Worm (Caenorhabditis elegans) whole organism, L1 larva: Measurements from ENCODE around the gene C27B7.2.
A peak's percentile ranks its signal among the peaks of the same experiment; 100 is the strongest.

Experiments
- C04F5.9 ChIP-seq: sonication (generic microtip); optimal IDR thresholded peaks from 2 replicates; lab custom pipeline; 2016; ENCODE audit warnings: missing genetic modification characterization, missing compliant biosample characterization
- C16A3.4 ChIP-seq: fragments of 150-350 bp; optimal IDR thresholded peaks from 2 replicates; lab custom pipeline; 2014; ENCODE audit warnings: missing biosample characterization, missing genetic modification characterization
- Y116A8C.19 ChIP-seq: sonication (generic microtip); optimal IDR thresholded peaks from 2 replicates; lab custom pipeline; 2016; ENCODE audit warnings: missing compliant biosample characterization, missing genetic modification characterization, borderline replicate concordance
- aha-1 ChIP-seq: fragments of 150-350 bp; optimal IDR thresholded peaks from 2 replicates; lab custom pipeline; 2014; ENCODE audit warnings: missing biosample characterization, missing genetic modification characterization
- alr-1 ChIP-seq: fragments of 200-800 bp; sonication (Bioruptor generic); optimal IDR thresholded peaks from 2 replicates; lab custom pipeline; 2018; ENCODE audit warnings: borderline replicate concordance, mild to moderate bottlenecking, missing genetic modification characterization, missing compliant biosample characterization
- ama-1 ChIP-seq: fragments of 150-350 bp; optimal IDR thresholded peaks from 2 replicates; lab custom pipeline; 2014
- blmp-1 ChIP-seq: fragments of 150-350 bp; optimal IDR thresholded peaks from 2 replicates; lab custom pipeline; 2014; ENCODE audit warnings: missing biosample characterization, missing genetic modification characterization
- ceh-8 ChIP-seq: fragments of 200-800 bp; sonication (Bioruptor generic); optimal IDR thresholded peaks from 2 replicates; lab custom pipeline; 2018; ENCODE audit warnings: mild to moderate bottlenecking, missing genetic modification characterization, moderate library complexity, missing compliant biosample characterization
- ceh-82 ChIP-seq, 3 experiments: fragments of 150-350 bp in 1 of 3; sonication (generic microtip) in 2 of 3; optimal IDR thresholded peaks; 2 replicates each; lab custom pipeline; 2014 to 2017; ENCODE audit warnings: missing biosample characterization in 3 of 3, missing genetic modification characterization in 3 of 3
- ces-1 ChIP-seq: fragments of 150-350 bp; optimal IDR thresholded peaks from 2 replicates; lab custom pipeline; 2014; ENCODE audit warnings: missing biosample characterization, missing genetic modification reagents, missing genetic modification characterization
- dpl-1 ChIP-seq, 3 experiments: fragments of 150-350 bp in 2 of 3; sonication (generic microtip) in 1 of 3; optimal IDR thresholded peaks; 2 replicates each; lab custom pipeline; 2014 to 2017; ENCODE audit warnings: missing biosample characterization in 3 of 3, missing genetic modification characterization in 3 of 3, missing genetic modification reagents in 3 of 3
- efl-1 ChIP-seq, 4 experiments: fragments of 150-350 bp; optimal IDR thresholded peaks in 3 of 4; peaks in 1 of 4; 1 replicate in 1 of 4; 2 replicates in 3 of 4; lab custom pipeline; 2014; ENCODE audit warnings: missing biosample characterization in 2 of 4, missing genetic modification characterization in 2 of 4, missing genetic modification reagents in 2 of 4
- egl-27 ChIP-seq, 2 experiments: fragments of 150-350 bp in 1 of 2; sonication (generic microtip); optimal IDR thresholded peaks; 3 replicates each; lab custom pipeline; 2017 to 2018; ENCODE audit warnings: missing biosample characterization in 2 of 2, missing genetic modification characterization in 2 of 2, missing genetic modification reagents in 2 of 2
- elt-2 ChIP-seq: sonication (generic microtip); optimal IDR thresholded peaks from 2 replicates; lab custom pipeline; 2016; ENCODE audit warnings: missing genetic modification characterization, mild to moderate bottlenecking, inconsistent platforms, missing compliant biosample characterization, missing genetic modification reagents
- elt-3 ChIP-seq, 6 experiments: fragments of 150-350 bp in 1 of 6; sonication (generic microtip); optimal IDR thresholded peaks; 2 replicates each; lab custom pipeline; 2017 to 2018; ENCODE audit warnings: missing biosample characterization in 6 of 6, missing genetic modification characterization in 6 of 6, inconsistent platforms in 1 of 6
- fkh-8 ChIP-seq: sonication (generic microtip); optimal IDR thresholded peaks from 2 replicates; lab custom pipeline; 2016; ENCODE audit warnings: mild to moderate bottlenecking, missing genetic modification characterization, missing compliant biosample characterization
- fos-1 ChIP-seq: fragments of 150-350 bp; optimal IDR thresholded peaks from 2 replicates; lab custom pipeline; 2014; ENCODE audit warnings: missing biosample characterization, missing genetic modification characterization
- irx-1 ChIP-seq: sonication (generic microtip); optimal IDR thresholded peaks from 2 replicates; lab custom pipeline; 2016; ENCODE audit warnings: missing genetic modification characterization, missing compliant biosample characterization
- lin-14 ChIP-seq: fragments of 200-800 bp; sonication (Bioruptor generic); optimal IDR thresholded peaks from 2 replicates; lab custom pipeline; 2018; ENCODE audit warnings: mild to moderate bottlenecking, missing genetic modification characterization, moderate library complexity, missing compliant biosample characterization
- lin-15B ChIP-seq: fragments of 150-350 bp; sonication (generic microtip); optimal IDR thresholded peaks from 3 replicates; lab custom pipeline; 2014; ENCODE audit warnings: missing biosample characterization, missing genetic modification characterization
- lin-35 ChIP-seq, 2 experiments: fragments of 150-350 bp; optimal IDR thresholded peaks; 2 replicates each; lab custom pipeline; 2014; ENCODE audit warnings: missing biosample characterization in 2 of 2, missing genetic modification characterization in 2 of 2, missing genetic modification reagents in 2 of 2
- lsy-2 ChIP-seq, 2 experiments: fragments of 150-350 bp; optimal IDR thresholded peaks; 2 replicates each; lab custom pipeline; 2014; ENCODE audit warnings: missing biosample characterization in 2 of 2, missing genetic modification characterization in 2 of 2
- mab-9 ChIP-seq: fragments of 200-800 bp; sonication (Bioruptor generic); IDR thresholded peaks from 2 replicates; pipeline ENCODE4 v1.3.6; 2022; ENCODE audit warnings: missing genetic modification reagents, missing genetic modification characterization, missing compliant biosample characterization
- mdl-1 ChIP-seq, 2 experiments: fragments of 150-350 bp; optimal IDR thresholded peaks; 2 replicates each; lab custom pipeline; 2014 to 2017; ENCODE audit warnings: missing biosample characterization in 2 of 2, missing genetic modification characterization in 2 of 2, inconsistent platforms in 1 of 2
- mef-2 ChIP-seq: fragments of 150-350 bp; optimal IDR thresholded peaks from 2 replicates; lab custom pipeline; 2014; ENCODE audit warnings: missing biosample characterization, missing genetic modification characterization
- mep-1 ChIP-seq: fragments of 150-350 bp; optimal IDR thresholded peaks from 2 replicates; lab custom pipeline; 2014; ENCODE audit warnings: missing biosample characterization, missing genetic modification characterization
- nhr-19 ChIP-seq: fragments of 200-800 bp; sonication (Bioruptor generic); conservative IDR thresholded peaks from 2 replicates; pipeline ENCODE4 v1.3.6; 2022; ENCODE audit warnings: missing genetic modification characterization, missing compliant biosample characterization
- nhr-20 ChIP-seq: sonication (generic microtip); optimal IDR thresholded peaks from 2 replicates; lab custom pipeline; 2016; ENCODE audit warnings: mild to moderate bottlenecking, missing genetic modification characterization, missing compliant biosample characterization
- nhr-28 ChIP-seq: fragments of 150-350 bp; optimal IDR thresholded peaks from 2 replicates; lab custom pipeline; 2014; ENCODE audit warnings: missing biosample characterization, missing genetic modification characterization
- nhr-47 ChIP-seq: sonication (generic microtip); optimal IDR thresholded peaks from 2 replicates; lab custom pipeline; 2016; ENCODE audit warnings: mild to moderate bottlenecking, missing genetic modification characterization, moderate library complexity, missing compliant biosample characterization
- nhr-71 ChIP-seq: sonication (generic microtip); optimal IDR thresholded peaks from 2 replicates; lab custom pipeline; 2016; ENCODE audit warnings: mild to moderate bottlenecking, missing genetic modification characterization, moderate library complexity, missing compliant biosample characterization
- nhr-76 ChIP-seq: sonication (generic microtip); optimal IDR thresholded peaks from 2 replicates; lab custom pipeline; 2017; ENCODE audit warnings: missing biosample characterization, missing genetic modification characterization
- nhr-77 ChIP-seq: fragments of 150-350 bp; optimal IDR thresholded peaks from 2 replicates; lab custom pipeline; 2014; ENCODE audit warnings: missing biosample characterization, missing genetic modification characterization
- nhr-85 ChIP-seq: sonication (generic microtip); peaks from one replicate; lab custom pipeline; 2016; ENCODE audit warnings: missing genetic modification characterization, inconsistent platforms, missing compliant biosample characterization
- nhr-90 ChIP-seq: sonication (generic microtip); optimal IDR thresholded peaks from 2 replicates; lab custom pipeline; 2016; ENCODE audit warnings: mild to moderate bottlenecking, missing genetic modification characterization, missing compliant biosample characterization; ENCODE audit not compliant: poor library complexity
- pax-3 ChIP-seq: fragments of 200-800 bp; sonication (Bioruptor generic); optimal IDR thresholded peaks from 2 replicates; lab custom pipeline; 2018; ENCODE audit warnings: mild to moderate bottlenecking, missing genetic modification characterization, moderate library complexity, missing compliant biosample characterization
- rnt-1 ChIP-seq: sonication (generic microtip); optimal IDR thresholded peaks from 2 replicates; lab custom pipeline; 2016; ENCODE audit warnings: mild to moderate bottlenecking, missing genetic modification characterization, moderate library complexity, missing compliant biosample characterization
- skn-1 ChIP-seq: fragments of 150-350 bp; optimal IDR thresholded peaks from 2 replicates; lab custom pipeline; 2014; ENCODE audit warnings: missing biosample characterization, missing genetic modification characterization
- snu-23 ChIP-seq: sonication (generic microtip); optimal IDR thresholded peaks from 2 replicates; lab custom pipeline; 2016; ENCODE audit warnings: missing genetic modification characterization, missing compliant biosample characterization
- swsn-7 ChIP-seq: sonication (generic microtip); optimal IDR thresholded peaks from 2 replicates; lab custom pipeline; 2016; ENCODE audit warnings: missing genetic modification characterization, missing compliant biosample characterization
- tbx-2 ChIP-seq: sonication (generic microtip); optimal IDR thresholded peaks from 2 replicates; lab custom pipeline; 2016; ENCODE audit warnings: missing genetic modification characterization, missing compliant biosample characterization
- unc-86 ChIP-seq: sonication (generic microtip); optimal IDR thresholded peaks from 2 replicates; lab custom pipeline; 2016; ENCODE audit warnings: missing genetic modification characterization, missing compliant biosample characterization
- unc-98 ChIP-seq: fragments of 200-800 bp; sonication (Bioruptor generic); IDR thresholded peaks from 2 replicates; pipeline ENCODE4 v1.3.6; 2022; ENCODE audit warnings: missing genetic modification characterization, missing compliant biosample characterization
- zip-4 ChIP-seq: fragments of 200-800 bp; sonication (Bioruptor generic); optimal IDR thresholded peaks from 2 replicates; lab custom pipeline; 2018; ENCODE audit warnings: mild to moderate bottlenecking, missing genetic modification characterization, moderate library complexity, missing compliant biosample characterization
- ztf-11 ChIP-seq, 2 experiments: sonication (generic microtip); optimal IDR thresholded peaks; 2 replicates each; lab custom pipeline; 2016 to 2017; ENCODE audit warnings: missing genetic modification characterization in 2 of 2, missing biosample characterization in 1 of 2, missing compliant biosample characterization in 1 of 2
- ztf-4 ChIP-seq: fragments of 150-350 bp; optimal IDR thresholded peaks from 2 replicates; lab custom pipeline; 2014; ENCODE audit warnings: missing biosample characterization, missing genetic modification characterization

The C27B7.2 gene

DNA sequence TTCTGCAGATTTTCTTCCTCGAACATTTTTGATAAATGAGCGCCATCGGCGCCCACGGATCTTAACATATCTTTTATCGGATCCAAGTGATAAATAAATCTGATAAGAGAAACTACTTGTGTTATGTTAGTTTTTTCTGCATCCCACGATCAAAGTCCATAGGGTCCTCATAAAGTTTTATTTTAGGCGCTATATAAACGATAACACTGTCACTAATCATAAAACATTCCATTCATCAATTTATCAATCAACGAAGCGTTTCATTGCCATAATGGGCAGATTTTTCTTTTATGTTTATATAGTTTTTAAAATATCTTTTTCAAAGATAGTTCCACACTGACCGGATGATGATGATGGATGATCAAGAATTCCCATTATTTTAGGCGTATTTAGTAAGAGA is 28.0 kb upstream of the C27B7.2 start (continued):
- peak in 1 of 2 experiments; percentile 33 for TF ChIP-seq lin-35 (GFP tag; optimal IDR thresholded peaks at IDR 0.05; lab: Kevin White, UChicago)
- TF ChIP-seq fos-1 (tag; lab: Kevin White, UChicago), result no peak
- no peak for TF ChIP-seq mef-2 (tag; lab: Kevin White, UChicago)
- TF ChIP-seq tbx-2 (tag; lab: Kevin White, UChicago), result no peak
- TF ChIP-seq pax-3, result no peak
- no peak for TF ChIP-seq Y116A8C.19 (tag; lab: Kevin White, UChicago)
- TF ChIP-seq unc-98, result no peak
- peak; percentile 61 for TF ChIP-seq nhr-90
- no peak for TF ChIP-seq ceh-8
- TF ChIP-seq nhr-19 (GFP tag; lab: Robert Waterston, UW), result 0 out of 2 replicates have a peak, but pooled peaks have one; percentile 14

DNA sequence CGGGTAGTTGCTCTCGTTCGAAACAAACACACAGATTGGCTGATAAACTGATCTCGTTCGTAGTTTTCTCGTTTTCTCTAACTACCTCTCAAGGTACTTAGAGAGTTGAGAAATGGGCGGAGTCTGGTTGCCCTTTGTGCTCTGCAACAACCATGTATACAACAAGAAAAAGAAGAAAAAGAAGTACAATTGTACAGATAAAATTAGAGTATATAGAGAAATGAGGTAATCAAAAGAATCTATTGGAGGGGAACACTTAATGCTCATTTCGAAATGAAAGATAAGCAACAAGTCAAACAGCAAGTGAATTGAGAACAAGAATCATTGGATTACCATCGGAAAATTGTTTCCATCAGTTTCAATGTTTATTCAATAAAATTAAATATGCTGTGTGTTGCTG is 27.3 kb upstream of the C27B7.2 start, which contains the start of gene C09G9.1:
Gene C09G9.1, minus strand, starts transcription at position 143 of the 400 bp plus-strand sequence.
- no peak for TF ChIP-seq irx-1
- TF ChIP-seq C04F5.9 (tag; lab: Kevin White, UChicago), result no peak
- TF ChIP-seq skn-1 (tag; lab: Kevin White, UChicago), result no peak
- TF ChIP-seq ama-1, result no peak
- TF ChIP-seq lsy-2 (tag; optimal IDR thresholded peaks at IDR 0.05; lab: Kevin White, UChicago), result no peak
- TF ChIP-seq nhr-77 (tag; lab: Kevin White, UChicago), result peak; percentile 11
- no peak for TF ChIP-seq zip-4 (GFP tag; lab: Kevin White, UChicago)
- no peak for TF ChIP-seq blmp-1

DNA sequence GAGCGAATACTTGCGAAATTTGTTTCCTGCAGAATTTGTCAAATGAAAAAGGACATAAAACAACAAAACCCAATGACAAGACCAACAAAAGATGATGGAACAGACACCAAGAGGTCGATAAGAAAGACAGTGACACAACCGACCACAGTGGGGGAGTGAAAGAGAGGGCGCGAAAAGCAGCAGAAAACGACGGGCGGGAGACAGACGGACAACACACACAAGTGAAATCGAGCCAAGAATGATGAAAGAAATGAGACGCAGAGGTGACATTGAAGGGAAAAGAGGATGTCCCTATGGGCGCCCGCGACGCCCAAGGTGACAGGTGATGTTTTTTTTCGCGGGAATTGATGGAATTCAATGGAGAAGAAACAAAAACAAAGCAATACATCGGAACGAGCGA is 26.6 kb upstream of the C27B7.2 start:
- peak; percentile 27 to 52 for TF ChIP-seq lsy-2 (tag; optimal IDR thresholded peaks at IDR 0.05; lab: Kevin White, UChicago)
- TF ChIP-seq mef-2 (tag; lab: Kevin White, UChicago), result no peak
- TF ChIP-seq nhr-76, result no peak
- no peak for TF ChIP-seq unc-86 (tag; lab: Kevin White, UChicago)
- TF ChIP-seq nhr-71 (tag; lab: Kevin White, UChicago), result peak; percentile 74
- no peak for TF ChIP-seq pax-3
- peak; percentile 57 for TF ChIP-seq nhr-90
- no peak for TF ChIP-seq ztf-4 (tag; lab: Kevin White, UChicago)
- peak in 1 of 2 experiments; percentile 34 for TF ChIP-seq ztf-11 (tag; optimal IDR thresholded peaks at IDR 0.05; lab: Kevin White, UChicago)
- TF ChIP-seq fos-1 (tag; lab: Kevin White, UChicago), result no peak
- TF ChIP-seq alr-1 (tag; lab: Kevin White, UChicago), result no peak
- TF ChIP-seq mdl-1 (tag; optimal IDR thresholded peaks at IDR 0.05; lab: Kevin White, UChicago), result peak in 1 of 2 experiments; percentile 46
- peak; percentile 36 for TF ChIP-seq swsn-7 (tag; lab: Kevin White, UChicago)
- peak; percentile 51 to 64 (median 56) for TF ChIP-seq dpl-1 (GFP tag; optimal IDR thresholded peaks at IDR 0.05; lab: Kevin White, UChicago)
- peak; percentile 73 for TF ChIP-seq nhr-20 (tag; lab: Kevin White, UChicago)
- peak; percentile 97 for TF ChIP-seq lin-14 (GFP tag; lab: Kevin White, UChicago)
- peak; percentile 38 for TF ChIP-seq tbx-2 (tag; lab: Kevin White, UChicago)
- peak; percentile 39 for TF ChIP-seq elt-2 (tag; lab: Kevin White, UChicago)
- TF ChIP-seq egl-27 (tag; optimal IDR thresholded peaks at IDR 0.05; lab: Kevin White, UChicago), result peak in 1 of 2 experiments; percentile 14
- peak; percentile 73 for TF ChIP-seq rnt-1 (tag; lab: Kevin White, UChicago)
- peak; percentile 59 to 68 for TF ChIP-seq efl-1 (optimal IDR thresholded peaks at IDR 0.05; lab: Kevin White, UChicago)
- peak; percentile 47 to 97 for TF ChIP-seq efl-1 (GFP tag; optimal IDR thresholded peaks at IDR 0.05 in 1 of 2; lab: Kevin White, UChicago)
- TF ChIP-seq blmp-1, result peak; percentile 98
- TF ChIP-seq unc-98, result no peak
- TF ChIP-seq skn-1 (tag; lab: Kevin White, UChicago), result peak; percentile 60
- TF ChIP-seq nhr-19 (GFP tag; lab: Robert Waterston, UW), result peak; percentile 33
- peak; percentile 77 for TF ChIP-seq mep-1 (tag; lab: Kevin White, UChicago)
- no peak for TF ChIP-seq aha-1 (tag; lab: Kevin White, UChicago)
- TF ChIP-seq ceh-8, result no peak
- peak; percentile 67 for TF ChIP-seq snu-23
- TF ChIP-seq nhr-47 (tag; lab: Kevin White, UChicago), result peak; percentile 43
- TF ChIP-seq nhr-77 (tag; lab: Kevin White, UChicago), result peak; percentile 34
- TF ChIP-seq elt-3 (tag; optimal IDR thresholded peaks at IDR 0.05; lab: Kevin White, UChicago), result peak in 1 of 6 experiments; percentile 58
- no peak for TF ChIP-seq ces-1 (GFP tag; lab: Kevin White, UChicago)
- no peak for TF ChIP-seq fkh-8 (tag; lab: Kevin White, UChicago)
- no peak for TF ChIP-seq nhr-28
- TF ChIP-seq nhr-85 (tag; lab: Kevin White, UChicago), result peak; percentile 78
- no peak for TF ChIP-seq lin-15B (tag; lab: Kevin White, UChicago)
- peak; percentile 50 to 74 for TF ChIP-seq lin-35 (GFP tag; optimal IDR thresholded peaks at IDR 0.05; lab: Kevin White, UChicago)
- no peak for TF ChIP-seq mab-9 (GFP tag; lab: Robert Waterston, UW)
- peak in 1 of 3 experiments; percentile 18 for TF ChIP-seq ceh-82 (tag; optimal IDR thresholded peaks at IDR 0.05; lab: Kevin White, UChicago)
- peak; percentile 31 for TF ChIP-seq C16A3.4 (tag; lab: Kevin White, UChicago)
